Worm (Caenorhabditis elegans) whole organism, L3 larva: ENCODE data around the gene clec-9.

Source experiments
- ZK546.5 ChIP-seq: sonication (generic microtip); optimal IDR thresholded peaks from 2 replicates; lab custom pipeline; 2017; ENCODE audit warnings: missing biosample characterization, missing genetic modification characterization
- aly-2 ChIP-seq: fragments of 150-350 bp; optimal IDR thresholded peaks from 2 replicates; lab custom pipeline; 2014; ENCODE audit warnings: missing biosample characterization, missing genetic modification characterization
- ceh-16 ChIP-seq: sonication (generic microtip); optimal IDR thresholded peaks from 2 replicates; lab custom pipeline; 2017; ENCODE audit warnings: missing biosample characterization, missing genetic modification characterization
- ceh-28 ChIP-seq: fragments of 150-350 bp; optimal IDR thresholded peaks from 2 replicates; lab custom pipeline; 2014; ENCODE audit warnings: missing biosample characterization, missing genetic modification reagents, missing genetic modification characterization
- ceh-82 ChIP-seq: fragments of 150-350 bp; optimal IDR thresholded peaks from 2 replicates; lab custom pipeline; 2014; ENCODE audit warnings: missing biosample characterization, missing genetic modification characterization
- egl-27 ChIP-seq: sonication (generic microtip); optimal IDR thresholded peaks from 4 replicates; lab custom pipeline; 2017; ENCODE audit warnings: missing biosample characterization, missing genetic modification reagents, missing genetic modification characterization
- egl-5 ChIP-seq: fragments of 150-350 bp; optimal IDR thresholded peaks from 2 replicates; lab custom pipeline; 2017; ENCODE audit warnings: missing biosample characterization, missing genetic modification reagents, missing genetic modification characterization, inconsistent platforms
- elt-1 ChIP-seq: fragments of 150-350 bp; optimal IDR thresholded peaks from 2 replicates; lab custom pipeline; 2014; ENCODE audit warnings: missing biosample characterization, missing genetic modification characterization
- elt-2 ChIP-seq: sonication (generic microtip); optimal IDR thresholded peaks from 2 replicates; lab custom pipeline; 2016; ENCODE audit warnings: missing genetic modification reagents, mild to moderate bottlenecking, missing genetic modification characterization, missing compliant biosample characterization
- fkh-10 ChIP-seq: sonication (generic microtip); optimal IDR thresholded peaks from 2 replicates; lab custom pipeline; 2017; ENCODE audit warnings: missing biosample characterization, missing genetic modification reagents, missing genetic modification characterization
- fos-1 ChIP-seq: fragments of 150-350 bp; optimal IDR thresholded peaks from 2 replicates; lab custom pipeline; 2014; ENCODE audit warnings: missing biosample characterization, missing genetic modification characterization
- hmg-11 ChIP-seq: sonication (generic microtip); optimal IDR thresholded peaks from 2 replicates; lab custom pipeline; 2016; ENCODE audit warnings: missing genetic modification characterization, missing compliant biosample characterization
- jun-1 ChIP-seq: fragments of 150-350 bp; optimal IDR thresholded peaks from 2 replicates; lab custom pipeline; 2014; ENCODE audit warnings: missing biosample characterization, missing genetic modification reagents, missing genetic modification characterization
- lin-15B ChIP-seq: fragments of 150-350 bp; optimal IDR thresholded peaks from 2 replicates; lab custom pipeline; 2014; ENCODE audit warnings: missing biosample characterization, missing genetic modification characterization
- lin-39 ChIP-seq: fragments of 150-350 bp; optimal IDR thresholded peaks from 2 replicates; lab custom pipeline; 2018; ENCODE audit warnings: missing biosample characterization, missing genetic modification reagents, missing genetic modification characterization
- lsy-12 ChIP-seq: sonication (generic microtip); optimal IDR thresholded peaks from 2 replicates; lab custom pipeline; 2016; ENCODE audit warnings: mild to moderate bottlenecking, missing genetic modification characterization, missing compliant biosample characterization
- mdl-1 ChIP-seq: fragments of 150-350 bp; optimal IDR thresholded peaks from 2 replicates; lab custom pipeline; 2014; ENCODE audit warnings: missing biosample characterization, missing genetic modification characterization
- mml-1 ChIP-seq: fragments of 150-350 bp; sonication (generic microtip); optimal IDR thresholded peaks from 3 replicates; lab custom pipeline; 2014; ENCODE audit warnings: missing biosample characterization, missing genetic modification characterization
- nfya-1 ChIP-seq: sonication (generic microtip); optimal IDR thresholded peaks from 2 replicates; lab custom pipeline; 2017; ENCODE audit warnings: missing genetic modification characterization, mild to moderate bottlenecking, missing compliant biosample characterization, antibody characterized with exemption, moderate library complexity; ENCODE audit not compliant: insufficient read depth
- nhr-11 ChIP-seq: fragments of 150-350 bp; optimal IDR thresholded peaks from 2 replicates; lab custom pipeline; 2014; ENCODE audit warnings: missing biosample characterization, missing genetic modification characterization
- nhr-12 ChIP-seq: fragments of 150-350 bp; optimal IDR thresholded peaks from 2 replicates; lab custom pipeline; 2014; ENCODE audit warnings: missing biosample characterization, missing genetic modification characterization
- nhr-23 ChIP-seq: fragments of 150-350 bp; optimal IDR thresholded peaks from 2 replicates; lab custom pipeline; 2014; ENCODE audit warnings: missing biosample characterization, missing genetic modification reagents, missing genetic modification characterization
- nhr-237 ChIP-seq: fragments of 150-350 bp; optimal IDR thresholded peaks from 2 replicates; lab custom pipeline; 2014; ENCODE audit warnings: missing biosample characterization, missing genetic modification characterization
- nhr-25 ChIP-seq: sonication (generic microtip); optimal IDR thresholded peaks from 2 replicates; lab custom pipeline; 2017; ENCODE audit warnings: missing biosample characterization, missing genetic modification characterization
- nhr-28 ChIP-seq: fragments of 150-350 bp; optimal IDR thresholded peaks from 2 replicates; lab custom pipeline; 2014; ENCODE audit warnings: missing biosample characterization, missing genetic modification characterization
- nhr-43 ChIP-seq: sonication (generic microtip); optimal IDR thresholded peaks from 2 replicates; lab custom pipeline; 2016; ENCODE audit warnings: mild to moderate bottlenecking, missing genetic modification characterization, missing compliant biosample characterization; ENCODE audit not compliant: poor library complexity, severe bottlenecking
- nhr-67 ChIP-seq: fragments of 150-350 bp; optimal IDR thresholded peaks from 2 replicates; lab custom pipeline; 2014; ENCODE audit warnings: missing biosample characterization, missing genetic modification characterization
- nhr-76 ChIP-seq: fragments of 150-350 bp; sonication (generic microtip); optimal IDR thresholded peaks from 5 replicates; lab custom pipeline; 2014; ENCODE audit warnings: missing biosample characterization, missing genetic modification characterization
- nhr-77 ChIP-seq: fragments of 150-350 bp; optimal IDR thresholded peaks from 2 replicates; lab custom pipeline; 2014; ENCODE audit warnings: missing biosample characterization, missing genetic modification characterization
- pha-4 ChIP-seq: fragments of 150-350 bp; optimal IDR thresholded peaks from 2 replicates; lab custom pipeline; 2014; ENCODE audit warnings: missing biosample characterization, missing genetic modification reagents, missing genetic modification characterization
- pqm-1 ChIP-seq: fragments of 150-350 bp; optimal IDR thresholded peaks from 2 replicates; lab custom pipeline; 2017; ENCODE audit warnings: missing biosample characterization, missing genetic modification characterization, inconsistent platforms
- sea-2 ChIP-seq: fragments of 150-350 bp; sonication (generic microtip); optimal IDR thresholded peaks from 4 replicates; lab custom pipeline; 2014; ENCODE audit warnings: missing biosample characterization, missing genetic modification reagents, missing genetic modification characterization
- skn-1 ChIP-seq: fragments of 150-350 bp; optimal IDR thresholded peaks from 2 replicates; lab custom pipeline; 2014; ENCODE audit warnings: missing biosample characterization, missing genetic modification characterization
- snpc-4 ChIP-seq: fragments of 150-350 bp; optimal IDR thresholded peaks from 2 replicates; lab custom pipeline; 2014; ENCODE audit warnings: missing biosample characterization, missing genetic modification characterization
- unc-39 ChIP-seq: sonication (generic microtip); optimal IDR thresholded peaks from 4 replicates; lab custom pipeline; 2017; ENCODE audit warnings: missing biosample characterization, missing genetic modification characterization
- unc-62 ChIP-seq: fragments of 150-350 bp; sonication (generic microtip); optimal IDR thresholded peaks from 4 replicates; lab custom pipeline; 2014; ENCODE audit warnings: missing biosample characterization, missing genetic modification reagents, missing genetic modification characterization
- zag-1 ChIP-seq: fragments of 150-350 bp; optimal IDR thresholded peaks from 2 replicates; lab custom pipeline; 2014; ENCODE audit warnings: missing biosample characterization, missing genetic modification characterization
- ztf-11 ChIP-seq: fragments of 150-350 bp; optimal IDR thresholded peaks from 2 replicates; lab custom pipeline; 2014; ENCODE audit warnings: missing biosample characterization, missing genetic modification characterization
- ztf-4 ChIP-seq: fragments of 150-350 bp; optimal IDR thresholded peaks from 2 replicates; lab custom pipeline; 2014; ENCODE audit warnings: missing biosample characterization, missing genetic modification characterization

clec-9 gene

ce11 chrV:16706549-16706948, at the start of gene clec-9:
Gene clec-9, minus strand, starts transcription at chrV:16706649.
- TF ChIP-seq egl-5: no peak
- TF ChIP-seq lsy-12 (tag; lab: Kevin White, UChicago): no peak
- TF ChIP-seq zag-1: no peak
- no peak for TF ChIP-seq elt-2 (tag; lab: Kevin White, UChicago)
- TF ChIP-seq skn-1 (tag; lab: Kevin White, UChicago): no peak
- TF ChIP-seq nfya-1 (tag; lab: Kevin White, UChicago): no peak
- no peak for TF ChIP-seq lin-15B (tag; lab: Kevin White, UChicago)
- no peak for TF ChIP-seq nhr-11
- TF ChIP-seq elt-1 (tag; lab: Kevin White, UChicago): no peak
- no peak for TF ChIP-seq pha-4 (tag; lab: Kevin White, UChicago)
- no peak for TF ChIP-seq nhr-67 (tag; lab: Kevin White, UChicago)
- TF ChIP-seq pqm-1 (tag; lab: Kevin White, UChicago): no peak
- TF ChIP-seq snpc-4: no peak
- TF ChIP-seq aly-2 (tag; lab: Kevin White, UChicago): no peak
- no peak for TF ChIP-seq nhr-28
- no peak for TF ChIP-seq sea-2 (GFP tag; lab: Kevin White, UChicago)
- no peak for TF ChIP-seq ceh-16 (tag; lab: Kevin White, UChicago)
- TF ChIP-seq nhr-12 (tag; lab: Kevin White, UChicago): no peak
- no peak for TF ChIP-seq hmg-11 (tag; lab: Kevin White, UChicago)
- TF ChIP-seq, all 47 proteins: peak for 0

- no peak for TF ChIP-seq ztf-4
- TF ChIP-seq nfya-1 (tag; lab: Kevin White, UChicago): peak; percentile 75
- TF ChIP-seq, all 47 proteins: peak for 1
These were observed 49.7 kb upstream of the clec-9 start for ce11 chrV:16756166-16756565.

- no peak for TF ChIP-seq nhr-23 (tag; lab: Kevin White, UChicago)
- no peak for TF ChIP-seq snpc-4
- TF ChIP-seq unc-62 (GFP tag; lab: Kevin White, UChicago): no peak
- TF ChIP-seq nhr-77 (tag; lab: Kevin White, UChicago): no peak
- no peak for TF ChIP-seq mdl-1 (tag; lab: Kevin White, UChicago)
- TF ChIP-seq ceh-28 (tag; lab: Kevin White, UChicago): no peak
- TF ChIP-seq sea-2 (GFP tag; lab: Kevin White, UChicago): no peak
- TF ChIP-seq ZK546.5: no peak
- TF ChIP-seq elt-1 (tag; lab: Kevin White, UChicago): no peak
- no peak for TF ChIP-seq nhr-67 (tag; lab: Kevin White, UChicago)
- TF ChIP-seq nfya-1 (tag; lab: Kevin White, UChicago): peak; percentile 21
- no peak for TF ChIP-seq zag-1
- no peak for TF ChIP-seq egl-27
- TF ChIP-seq lin-39: no peak
- TF ChIP-seq hmg-11 (tag; lab: Kevin White, UChicago): peak; percentile 35
- TF ChIP-seq mml-1 (tag; lab: Kevin White, UChicago): no peak
- no peak for TF ChIP-seq fos-1 (tag; lab: Kevin White, UChicago)
- TF ChIP-seq nhr-76 (tag; lab: Kevin White, UChicago): no peak
- TF ChIP-seq ztf-11 (tag; lab: Kevin White, UChicago): no peak
- TF ChIP-seq nhr-237 (tag; lab: Kevin White, UChicago): no peak
- TF ChIP-seq skn-1 (tag; lab: Kevin White, UChicago): no peak
- TF ChIP-seq fkh-10 (GFP tag; lab: Kevin White, UChicago): peak; percentile 27
These were observed 45.9 kb upstream of the clec-9 start for ce11 chrV:16752089-16753030.

- TF ChIP-seq fkh-10 (GFP tag; lab: Kevin White, UChicago) (no peak), nfya-1 (tag; lab: Kevin White, UChicago) (no peak), mdl-1 (tag; lab: Kevin White, UChicago) (no peak), pha-4 (tag; lab: Kevin White, UChicago) (no peak), nhr-43 (tag; lab: Kevin White, UChicago) (no peak), nhr-25 (tag; lab: Kevin White, UChicago) (no peak), jun-1 (no peak), pqm-1 (tag; lab: Kevin White, UChicago) (no peak), zag-1 (no peak), lin-39 (no peak), lin-15B (tag; lab: Kevin White, UChicago) (no peak), nhr-77 (tag; lab: Kevin White, UChicago) (no peak), nhr-28 (no peak), ztf-11 (tag; lab: Kevin White, UChicago) (no peak), ceh-82 (no peak), unc-39 (tag; lab: Kevin White, UChicago) (no peak)
These were observed 43.0 kb upstream of the clec-9 start for ce11 chrV:16749473-16749872.
